Fruit fly (Drosophila melanogaster): Measurements from ENCODE around the gene disco-r.

The disco-r gene

dm6 chrX:16147638-16148233, 1.0 kb downstream of the disco-r start (continued):
- TF ChIP-seq onecut (GFP tag; IDR thresholded peaks at IDR 0.05) = no peak
- peak; percentile 75 for TF ChIP-seq Med (GFP tag)
- TF ChIP-seq CG17359 (tag; optimal IDR thresholded peaks at IDR 0.05) = no peak
- TF ChIP-seq CG17912 (GFP tag; optimal IDR thresholded peaks at IDR 0.05) = no peak
- peak; percentile 24 for TF ChIP-seq CG10543 (GFP tag; optimal IDR thresholded peaks at IDR 0.05)
- no peak for TF ChIP-seq CG1602 (GFP tag; optimal IDR thresholded peaks at IDR 0.05)
- TF ChIP-seq CG3726 (GFP tag; IDR thresholded peaks at IDR 0.05) = no peak
- TF ChIP-seq Ada2b (GFP tag; IDR thresholded peaks at IDR 0.05) = no peak
- no peak for TF ChIP-seq CG11085 (GFP tag; IDR thresholded peaks at IDR 0.05)
- TF ChIP-seq mam (GFP tag; optimal IDR thresholded peaks at IDR 0.05) = no peak
- no peak for TF ChIP-seq slou (GFP tag; optimal IDR thresholded peaks at IDR 0.05)
- no peak for TF ChIP-seq ac (GFP tag; optimal IDR thresholded peaks at IDR 0.05)
- no peak for TF ChIP-seq CG2202 (tag; optimal IDR thresholded peaks at IDR 0.05)
- TF ChIP-seq ci (GFP tag; IDR thresholded peaks at IDR 0.05) = 0 out of 3 replicates have a peak, but pooled peaks have one; percentile 41
- no peak for TF ChIP-seq Hr3 (GFP tag; optimal IDR thresholded peaks at IDR 0.05)
- TF ChIP-seq Hr78 (GFP tag; optimal IDR thresholded peaks at IDR 0.05) = peak in 1 of 2 experiments; percentile 1
- TF ChIP-seq CG13624 (GFP tag; optimal IDR thresholded peaks at IDR 0.05) = no peak
- TF ChIP-seq lab (GFP tag; optimal IDR thresholded peaks at IDR 0.05) = no peak
- TF ChIP-seq CG16779 (GFP tag; IDR thresholded peaks at IDR 0.05) = no peak
- TF ChIP-seq az2 (GFP tag; optimal IDR thresholded peaks at IDR 0.05) = no peak
- no peak for TF ChIP-seq Doc3 (GFP tag; IDR thresholded peaks at IDR 0.05; ENCODE audit: partially characterized antibody)
- TF ChIP-seq CG10979 (tag; optimal IDR thresholded peaks at IDR 0.05) = no peak
- TF ChIP-seq Deaf1 (tag; optimal IDR thresholded peaks at IDR 0.05) = peak; percentile 95
- TF ChIP-seq CG8281 (tag; optimal IDR thresholded peaks at IDR 0.05) = no peak
- TF ChIP-seq sug (tag; optimal IDR thresholded peaks at IDR 0.05) = peak; percentile 66
- no peak for TF ChIP-seq CG7839 (tag; optimal IDR thresholded peaks at IDR 0.05)
- TF ChIP-seq bsh (GFP tag; optimal IDR thresholded peaks at IDR 0.05) = no peak
- TF ChIP-seq rib (GFP tag; IDR thresholded peaks at IDR 0.05) = 0 out of 2 replicates have a peak, but pooled peaks have one; percentile 36
- no peak for TF ChIP-seq Dip3 (GFP tag; optimal IDR thresholded peaks at IDR 0.05)
- TF ChIP-seq dysf (GFP tag; IDR thresholded peaks at IDR 0.05) = no peak
- TF ChIP-seq CG9437 (GFP tag; optimal IDR thresholded peaks at IDR 0.05) = no peak
- TF ChIP-seq Bdp1 (GFP tag; optimal IDR thresholded peaks at IDR 0.05) = no peak
- TF ChIP-seq gfzf (GFP tag; optimal IDR thresholded peaks at IDR 0.05) = no peak
- no peak for TF ChIP-seq z (GFP tag; IDR thresholded peaks at IDR 0.05)
- no peak for TF ChIP-seq Hr51 (GFP tag; optimal IDR thresholded peaks at IDR 0.05)
- no peak for TF ChIP-seq E2f1 (GFP tag; IDR thresholded peaks at IDR 0.05)
- TF ChIP-seq mirr (GFP tag; optimal IDR thresholded peaks at IDR 0.05) = no peak
- TF ChIP-seq cwo (GFP tag; optimal IDR thresholded peaks at IDR 0.05) = no peak
- TF ChIP-seq Ssrp (tag; optimal IDR thresholded peaks at IDR 0.05) = no peak
- TF ChIP-seq CG31224 (GFP tag; IDR thresholded peaks at IDR 0.05) = no peak
- TF ChIP-seq CG4282 (GFP tag; optimal IDR thresholded peaks at IDR 0.05) = no peak
- no peak for TF ChIP-seq CG8944 (GFP tag; optimal IDR thresholded peaks at IDR 0.05)
- TF ChIP-seq CG34422 (GFP tag; IDR thresholded peaks at IDR 0.05) = no peak
- no peak for TF ChIP-seq Chrac-16 (GFP tag; optimal IDR thresholded peaks at IDR 0.05)
- TF ChIP-seq abd-A (tag; optimal IDR thresholded peaks at IDR 0.05) = peak; percentile 82
- TF ChIP-seq sima (GFP tag; optimal IDR thresholded peaks at IDR 0.05) = no peak
- TF ChIP-seq Optix (GFP tag; IDR thresholded peaks at IDR 0.05) = no peak
- TF ChIP-seq Trl (optimal IDR thresholded peaks at IDR 0.05) = peak; percentile 45 to 75
- TF ChIP-seq Trl (GFP tag; optimal IDR thresholded peaks at IDR 0.05) = no peak
- no peak for TF ChIP-seq gcm2 (GFP tag; optimal IDR thresholded peaks at IDR 0.05)
- no peak for TF ChIP-seq CG32767 (GFP tag; IDR thresholded peaks at IDR 0.05)

All from whole organism, embryonic.